Worm (Caenorhabditis elegans): ENCODE results near the gene twk-39.
"Not testable (repeated sequence)": the region's sequence is repeated elsewhere in the genome, so short reads cannot be mapped to it uniquely, and the experiment has no call there.

Gene twk-39

ce11 chrIII:11746718-11747117 is 48.8 kb upstream of the twk-39 start, which contains the start of gene mrt-2 (continued):
- TF ChIP-seq dpl-1 (GFP tag; optimal IDR thresholded peaks at IDR 0.05) (peak; percentile 55), D2030.7 (GFP tag; IDR thresholded peaks at IDR 0.05) (peak; percentile 38), nhr-179 (tag; optimal IDR thresholded peaks at IDR 0.05) (no peak), cebp-1 (GFP tag; IDR thresholded peaks at IDR 0.05) (no peak), cebp-1 (tag; optimal IDR thresholded peaks at IDR 0.05) (peak; percentile 52), Y67H2A.10 (GFP tag; conservative IDR thresholded peaks at IDR 0.05) (no peak; the same call in 1 of the 2 replicates), mcd-1 (GFP tag; IDR thresholded peaks at IDR 0.05) (peak; percentile 80), F57C9.4 (tag; optimal IDR thresholded peaks at IDR 0.05) (no peak)

ce11 chrIII:11750232-11750631 is 45.3 kb upstream of the twk-39 start:
- TF ChIP-seq K11D2.4 (GFP tag; IDR thresholded peaks at IDR 0.05) (0 out of 2 replicates have a peak, but pooled peaks have one; percentile 21), aptf-2 (GFP tag; conservative IDR thresholded peaks at IDR 0.05) (no peak)

- TF ChIP-seq ceh-91 (GFP tag; IDR thresholded peaks at IDR 0.05) = peak; percentile 56; the same call in 1 of the 2 replicates
- no peak for TF ChIP-seq K12H6.12 (tag; optimal IDR thresholded peaks at IDR 0.05)
- TF ChIP-seq F33H1.4 (GFP tag; IDR thresholded peaks at IDR 0.05) = 0 out of 2 replicates have a peak, but pooled peaks have one; percentile 18
- TF ChIP-seq madf-6 (GFP tag; IDR thresholded peaks at IDR 0.05) = peak; percentile 59
- TF ChIP-seq lsl-1 (GFP tag; optimal IDR thresholded peaks at IDR 0.05) = peak; percentile 50
Observed at ce11 chrIII:11750817-11751216, 44.7 kb upstream of the twk-39 start.

ce11 chrIII:11757892-11758291 is 37.7 kb upstream of the twk-39 start:
- TF ChIP-seq zfh-2 (GFP tag; conservative IDR thresholded peaks at IDR 0.05) (peak; percentile 53), T26A5.8 (tag; optimal IDR thresholded peaks at IDR 0.05) (no peak)

- TF ChIP-seq cebp-2 (GFP tag; IDR thresholded peaks at IDR 0.05) (0 out of 2 replicates have a peak, but pooled peaks have one; percentile 57), zfh-2 (GFP tag; conservative IDR thresholded peaks at IDR 0.05) (peak; percentile 63), egl-44 (GFP tag; IDR thresholded peaks at IDR 0.05) (no peak)
Observed at ce11 chrIII:11760634-11761033, 34.9 kb upstream of the twk-39 start.

ce11 chrIII:11773581-11773980 is 22.0 kb upstream of the twk-39 start, which contains the start of gene gbf-1:
Gene gbf-1 (minus strand): TSS chrIII:11773681.
- not testable (repeated sequence) for TF ChIP-seq ekl-4 (GFP tag; IDR thresholded peaks at IDR 0.05); unc-130 (GFP tag; optimal IDR thresholded peaks at IDR 0.05); D2030.7 (GFP tag; IDR thresholded peaks at IDR 0.05)

ce11 chrIII:11774508-11775000 is 21.0 kb upstream of the twk-39 start, which contains the start of gene immp-1:
Gene immp-1 (plus strand): TSS chrIII:11774950.
- TF ChIP-seq ceh-79 (tag; optimal IDR thresholded peaks at IDR 0.05) = no peak
- TF ChIP-seq Y79H2A.3 (GFP tag; conservative IDR thresholded peaks at IDR 0.05) = no peak
- peak; percentile 45 to 78 for TF ChIP-seq let-607 (tag; optimal IDR thresholded peaks at IDR 0.05)
- TF ChIP-seq nhr-179 (tag; optimal IDR thresholded peaks at IDR 0.05) = no peak
- peak; percentile 11 for TF ChIP-seq lin-54 (GFP tag; optimal IDR thresholded peaks at IDR 0.05)
- TF ChIP-seq hlh-26 (GFP tag; conservative IDR thresholded peaks at IDR 0.05) = no peak
- TF ChIP-seq cebp-1 (GFP tag; IDR thresholded peaks at IDR 0.05) = no peak
- TF ChIP-seq cebp-1 (tag; optimal IDR thresholded peaks at IDR 0.05) = peak; percentile 82
- TF ChIP-seq B0019.2 (GFP tag; conservative IDR thresholded peaks at IDR 0.05) = no peak
- TF ChIP-seq rec-8 (tag; optimal IDR thresholded peaks at IDR 0.05) = no peak
- TF ChIP-seq lin-35 (GFP tag; optimal IDR thresholded peaks at IDR 0.05) = peak in 1 of 3 experiments; percentile 27
- TF ChIP-seq F23B12.7 (tag; optimal IDR thresholded peaks at IDR 0.05; ENCODE audit: insufficient read depth) = peak; percentile 14
- peak; percentile 33 for TF ChIP-seq snpc-1.3 (tag; optimal IDR thresholded peaks at IDR 0.05; ENCODE audit: insufficient read depth)
